Fruit fly (Drosophila melanogaster) whole organism, wandering third instar larva: ENCODE data around the gene RpS7.

Experiments used
- Abd-B ChIP-seq: fragments of >200 bp; optimal IDR thresholded peaks from 2 replicates; lab custom pipeline; 2017; ENCODE audit warnings: missing biosample characterization, missing genetic modification characterization
- CG32264 ChIP-seq: fragments of 200-800 bp; sonication (Bioruptor generic); optimal IDR thresholded peaks from 2 replicates; lab custom pipeline; 2016; ENCODE audit warnings: missing biosample characterization, missing genetic modification characterization
- CG9705 ChIP-seq: fragments of 200-800 bp; sonication (Bioruptor generic); optimal IDR thresholded peaks from 2 replicates; lab custom pipeline; 2018; ENCODE audit warnings: missing biosample characterization, mild to moderate bottlenecking, missing genetic modification characterization
- CrebA ChIP-seq: fragments of 200-800 bp; sonication (Bioruptor generic); optimal IDR thresholded peaks from 2 replicates; lab custom pipeline; 2016; ENCODE audit warnings: missing biosample characterization, mild to moderate bottlenecking, missing genetic modification characterization, borderline replicate concordance
- Dif ChIP-seq: fragments of 200-275, 200-300 bp; sonication (Bioruptor generic); optimal IDR thresholded peaks from 2 replicates; lab custom pipeline; 2018; ENCODE audit warnings: missing biosample characterization, missing genetic modification characterization; ENCODE audit not compliant: partially characterized antibody
- HLH106 ChIP-seq: fragments of 200-800 bp; optimal IDR thresholded peaks from 3 replicates; lab custom pipeline; 2019; ENCODE audit warnings: missing biosample characterization, mild to moderate bottlenecking, missing genetic modification characterization, moderate library complexity
- Hr78 ChIP-seq: fragments of >200 bp; optimal IDR thresholded peaks from 2 replicates; lab custom pipeline; 2017; ENCODE audit warnings: missing biosample characterization, missing genetic modification characterization
- Hr83 ChIP-seq: fragments of 200-300 bp; sonication (Bioruptor generic); optimal IDR thresholded peaks from 2 replicates; lab custom pipeline; 2016; ENCODE audit warnings: missing biosample characterization, mild to moderate bottlenecking, missing genetic modification characterization, moderate library complexity; ENCODE audit not compliant: poor library complexity, severe bottlenecking
- Jra ChIP-seq: sonication (Bioruptor generic); optimal IDR thresholded peaks from 2 replicates; lab custom pipeline; 2016; ENCODE audit warnings: missing biosample characterization, missing genetic modification characterization
- Mio ChIP-seq: sonication (Bioruptor generic); optimal IDR thresholded peaks from 2 replicates; lab custom pipeline; 2016; ENCODE audit warnings: missing biosample characterization, missing genetic modification characterization
- Myc ChIP-seq: fragments of >200 bp; optimal IDR thresholded peaks from 2 replicates; lab custom pipeline; 2017
- N ChIP-seq: fragments of >200 bp; optimal IDR thresholded peaks from 2 replicates; lab custom pipeline; 2018; ENCODE audit warnings: missing biosample characterization, missing external identifiers, missing genetic modification characterization
- OdsH ChIP-seq: fragments of 200-800 bp; sonication (Bioruptor generic); optimal IDR thresholded peaks from 2 replicates; lab custom pipeline; 2016; ENCODE audit warnings: missing biosample characterization, mild to moderate bottlenecking, missing genetic modification characterization
- Rel ChIP-seq, 2 experiments: fragments of 200-800 bp; sonication (Bioruptor generic) in 1 of 2; optimal IDR thresholded peaks; 2 replicates in 1 of 2; 3 replicates in 1 of 2; lab custom pipeline; 2016 to 2019; ENCODE audit warnings: mild to moderate bottlenecking in 2 of 2, missing biosample characterization in 2 of 2, missing genetic modification characterization in 2 of 2, moderate library complexity in 1 of 2
- Vsx2 ChIP-seq: fragments of 200-300, 225-300 bp; sonication (Bioruptor generic); optimal IDR thresholded peaks from 2 replicates; lab custom pipeline; 2018; ENCODE audit warnings: missing biosample characterization, missing genetic modification characterization; ENCODE audit not compliant: partially characterized antibody
- br ChIP-seq: fragments of 200-800 bp; sonication (Bioruptor generic); optimal IDR thresholded peaks from 2 replicates; lab custom pipeline; 2016; ENCODE audit warnings: missing biosample characterization, missing genetic modification characterization
- brk ChIP-seq: fragments of 200-800 bp; sonication (Bioruptor generic); optimal IDR thresholded peaks from 2 replicates; lab custom pipeline; 2016; ENCODE audit warnings: missing biosample characterization, mild to moderate bottlenecking, missing genetic modification characterization
- dl ChIP-seq, 2 experiments: fragments of 175-275, 200-275 bp in 1 of 2; fragments of 200-275 bp in 1 of 2; sonication (Bioruptor generic); optimal IDR thresholded peaks; lab custom pipeline; 2018; ENCODE audit warnings: mild to moderate bottlenecking in 2 of 2, missing biosample characterization in 2 of 2, missing genetic modification characterization in 2 of 2, moderate library complexity in 2 of 2; ENCODE audit not compliant: partially characterized antibody in 2 of 2, insufficient read depth in 1 of 2
- dmrt93B ChIP-seq: fragments of 200-800 bp; sonication (Bioruptor generic); optimal IDR thresholded peaks from 2 replicates; lab custom pipeline; 2018; ENCODE audit warnings: missing biosample characterization, mild to moderate bottlenecking, missing genetic modification characterization
- dsf ChIP-seq: sonication (Bioruptor generic); optimal IDR thresholded peaks from 2 replicates; lab custom pipeline; 2016; ENCODE audit warnings: missing biosample characterization, missing genetic modification characterization, borderline replicate concordance
- foxo ChIP-seq, 2 experiments: fragments of 200-800 bp; sonication (Bioruptor generic); optimal IDR thresholded peaks; 2 replicates in 1 of 2; 3 replicates in 1 of 2; lab custom pipeline; 2016 to 2017; ENCODE audit warnings: missing biosample characterization in 2 of 2, missing genetic modification characterization in 2 of 2
- fru ChIP-seq: fragments of 200-800 bp; sonication (Bioruptor generic); optimal IDR thresholded peaks from 3 replicates; lab custom pipeline; 2016; ENCODE audit warnings: missing biosample characterization, mild to moderate bottlenecking, missing genetic modification characterization
- jim ChIP-seq: fragments of 175-275, 200-325 bp; sonication (Bioruptor generic); optimal IDR thresholded peaks from 2 replicates; lab custom pipeline; 2016; ENCODE audit warnings: missing biosample characterization, mild to moderate bottlenecking, missing genetic modification characterization
- pan ChIP-seq: fragments of >200 bp; optimal IDR thresholded peaks from 2 replicates; lab custom pipeline; 2017
- psq ChIP-seq: fragments of 200-800 bp; sonication (Bioruptor generic); optimal IDR thresholded peaks from 3 replicates; lab custom pipeline; 2017; ENCODE audit warnings: missing biosample characterization, mild to moderate bottlenecking, missing genetic modification characterization, moderate library complexity
- rgr ChIP-seq: fragments of 200-800 bp; sonication (Bioruptor generic); optimal IDR thresholded peaks from 3 replicates; lab custom pipeline; 2016; ENCODE audit warnings: missing biosample characterization, mild to moderate bottlenecking, missing genetic modification characterization
- sv ChIP-seq: fragments of 200-800 bp; sonication (Bioruptor generic); optimal IDR thresholded peaks from 3 replicates; lab custom pipeline; 2016; ENCODE audit warnings: missing biosample characterization, missing genetic modification characterization
- usp ChIP-seq: fragments of >200 bp; optimal IDR thresholded peaks from 2 replicates; lab custom pipeline; 2017; ENCODE audit warnings: missing biosample characterization, missing genetic modification characterization
- woc ChIP-seq: sonication (Bioruptor generic); optimal IDR thresholded peaks from 2 replicates; lab custom pipeline; 2016; ENCODE audit warnings: missing biosample characterization, mild to moderate bottlenecking, missing genetic modification characterization

RpS7 gene

DNA sequence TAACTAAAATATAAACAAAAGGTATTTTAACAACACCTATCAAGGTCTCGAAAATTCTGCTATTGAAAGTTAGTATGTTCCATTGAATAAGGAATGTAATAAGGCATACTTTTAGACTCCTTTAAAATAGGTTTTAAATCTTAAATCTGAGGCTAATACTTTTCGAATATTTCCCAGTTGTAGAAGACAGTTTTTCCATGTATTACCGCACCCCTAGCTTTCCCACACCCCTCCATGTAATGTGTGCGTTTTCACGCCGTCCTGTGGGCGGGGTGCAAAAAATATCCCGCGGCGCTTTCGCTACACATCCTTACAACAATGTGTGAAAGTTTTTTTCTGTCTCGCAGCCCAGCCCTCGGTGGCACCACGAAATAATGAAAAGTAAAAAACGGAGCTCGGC is 15.8 kb upstream of the RpS7 start:
- TF ChIP-seq foxo (GFP tag; optimal IDR thresholded peaks at IDR 0.05; lab: Kevin White, UChicago) (peak in 1 of 2 experiments; percentile 9), Jra (GFP tag; lab: Kevin White, UChicago) (no peak), Myc (lab: Kevin White, UChicago) (no peak)

DNA sequence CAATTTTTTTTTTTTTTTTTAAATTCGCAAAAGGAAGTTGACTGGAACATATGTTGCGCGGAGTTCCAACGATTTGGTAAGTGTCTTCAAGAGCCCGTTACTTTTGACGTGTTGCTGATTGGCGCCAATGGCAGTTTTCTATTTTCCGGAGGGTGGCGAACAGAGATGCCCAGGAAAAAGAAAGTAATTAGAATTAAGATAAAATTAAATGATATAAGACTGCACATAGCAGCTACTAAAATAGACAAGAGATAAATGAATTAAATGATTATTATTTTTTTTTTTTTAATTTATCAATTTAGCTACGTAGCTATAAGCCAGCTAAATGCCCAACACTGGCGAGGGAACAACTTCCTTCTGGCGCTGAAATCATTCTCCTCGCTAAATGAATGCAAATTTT is 13.4 kb upstream of the RpS7 start:
- TF ChIP-seq foxo (GFP tag; optimal IDR thresholded peaks at IDR 0.05; lab: Kevin White, UChicago) (no peak), Myc (lab: Kevin White, UChicago) (no peak), woc (GFP tag; lab: Kevin White, UChicago) (no peak), Hr83 (GFP tag; lab: Kevin White, UChicago) (no peak), sv (GFP tag; lab: Kevin White, UChicago) (no peak), pan (no peak), HLH106 (tag; lab: Kevin White, UChicago) (no peak), psq (no peak), Jra (GFP tag; lab: Kevin White, UChicago) (no peak), Hr78 (GFP tag; lab: Kevin White, UChicago) (no peak), dmrt93B (GFP tag; lab: Kevin White, UChicago) (no peak), CG32264 (no peak), Mio (no peak), Dif (GFP tag; lab: Kevin White, UChicago) (no peak), fru (GFP tag; lab: Kevin White, UChicago) (no peak)

DNA sequence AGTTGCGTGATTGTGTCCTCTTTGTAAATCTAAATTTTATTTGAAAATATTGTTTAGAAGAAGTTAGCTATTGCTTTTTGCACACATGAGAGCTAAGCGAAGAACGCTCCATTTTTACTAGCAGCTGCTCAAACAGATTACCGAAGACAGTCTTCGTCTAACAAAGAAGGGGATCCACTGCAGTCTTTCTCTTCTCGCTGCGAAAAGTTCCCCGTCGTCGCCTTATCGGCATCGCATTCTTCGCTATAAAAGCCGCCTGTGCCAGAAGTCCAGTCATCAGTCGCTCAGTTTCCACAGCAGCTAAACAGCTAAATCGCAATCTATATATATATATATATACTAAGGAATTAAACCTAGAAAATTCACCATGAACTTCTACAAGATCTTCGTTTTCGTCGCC is 7.4 kb upstream of the RpS7 start, which contains the start of gene CecC:
Gene CecC, plus strand, starts transcription at position 275 of the 400 bp plus-strand sequence.
- no peak for TF ChIP-seq Rel (GFP tag; optimal IDR thresholded peaks at IDR 0.05; lab: Kevin White, UChicago)
- TF ChIP-seq Rel (tag; optimal IDR thresholded peaks at IDR 0.05; lab: Kevin White, UChicago): peak; percentile 91
- TF ChIP-seq OdsH (GFP tag; lab: Kevin White, UChicago): no peak
- no peak for TF ChIP-seq Abd-B (GFP tag; lab: Kevin White, UChicago)

DNA sequence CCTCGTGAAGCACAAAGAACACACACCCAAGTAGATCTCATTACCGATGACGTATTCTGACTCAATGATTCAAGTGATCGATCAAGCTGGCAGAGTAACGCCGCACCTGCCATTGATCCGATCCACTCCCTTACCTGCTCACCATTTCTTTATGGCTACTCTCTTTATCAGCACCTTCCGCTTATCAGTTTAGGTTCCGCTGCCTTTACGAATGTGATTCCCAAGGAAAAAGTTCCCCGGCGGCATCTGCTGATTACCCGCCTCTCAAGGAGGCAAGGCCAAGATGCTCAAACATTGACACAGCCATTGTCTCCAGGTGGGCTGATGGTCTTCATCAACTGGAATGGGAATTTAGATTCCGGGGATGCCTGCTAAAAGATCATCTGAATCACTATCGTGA is 6.2 kb upstream of the RpS7 start:
- no peak for TF ChIP-seq rgr (GFP tag; lab: Kevin White, UChicago)
- TF ChIP-seq Rel (GFP tag; optimal IDR thresholded peaks at IDR 0.05; lab: Kevin White, UChicago): no peak
- peak; percentile 97 for TF ChIP-seq Rel (tag; optimal IDR thresholded peaks at IDR 0.05; lab: Kevin White, UChicago)

DNA sequence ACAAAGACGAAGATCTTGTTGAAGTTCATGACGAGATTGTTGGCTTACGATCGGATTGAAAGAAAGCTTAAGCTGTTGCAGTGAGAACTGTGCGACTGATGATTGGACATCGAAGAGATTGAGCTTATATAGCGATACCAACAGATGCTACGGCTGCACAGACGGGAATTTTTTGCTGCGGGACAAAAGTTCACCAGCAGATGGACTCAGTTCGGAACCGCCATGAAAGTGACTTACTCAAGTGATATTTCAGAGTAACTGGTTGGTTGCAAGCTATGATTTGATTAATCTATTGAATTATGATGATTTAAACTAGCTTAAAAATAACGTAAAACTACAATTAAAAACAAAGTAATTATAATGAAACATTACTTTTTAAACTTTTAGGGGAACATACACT is 4.9 kb upstream of the RpS7 start, which contains the start of gene CecB:
Gene CecB, minus strand, starts transcription at position 101 of the 400 bp plus-strand sequence.
- no peak for TF ChIP-seq HLH106 (tag; lab: Kevin White, UChicago)
- TF ChIP-seq CG32264: no peak
- no peak for TF ChIP-seq dsf (GFP tag; lab: Kevin White, UChicago)
- TF ChIP-seq Rel (GFP tag; optimal IDR thresholded peaks at IDR 0.05; lab: Kevin White, UChicago): no peak
- peak; percentile 1 for TF ChIP-seq Rel (tag; optimal IDR thresholded peaks at IDR 0.05; lab: Kevin White, UChicago)
- TF ChIP-seq brk (GFP tag; lab: Kevin White, UChicago): no peak
- no peak for TF ChIP-seq woc (GFP tag; lab: Kevin White, UChicago)
- TF ChIP-seq, all 38 proteins: peak for 1

DNA sequence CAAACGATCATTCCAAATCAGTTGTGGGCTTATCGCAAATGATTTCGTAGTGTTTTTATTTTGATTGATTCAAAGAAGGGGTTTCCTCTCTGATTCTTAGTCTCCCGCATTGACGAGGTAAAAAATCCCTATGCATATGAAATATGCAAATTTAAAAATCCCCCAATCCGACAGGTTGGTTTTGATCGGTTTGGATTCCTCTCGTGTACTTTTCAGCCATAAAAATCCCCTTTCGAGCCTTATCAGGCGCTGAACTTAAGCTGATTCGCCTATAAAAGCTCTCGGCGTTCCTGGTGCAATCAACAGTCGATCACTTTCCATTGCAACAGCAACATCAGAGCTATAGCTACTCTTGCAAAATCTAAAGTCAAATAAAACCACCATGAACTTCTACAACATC is 3.0 kb upstream of the RpS7 start, which contains the start of gene CecA2:
Gene CecA2, plus strand, starts transcription at position 301 of the 400 bp plus-strand sequence.
- TF ChIP-seq Mio (no peak), brk (GFP tag; lab: Kevin White, UChicago) (no peak), usp (GFP tag; lab: Kevin White, UChicago) (no peak), Rel (GFP tag; optimal IDR thresholded peaks at IDR 0.05; lab: Kevin White, UChicago) (no peak), Rel (tag; optimal IDR thresholded peaks at IDR 0.05; lab: Kevin White, UChicago) (peak; percentile 72)

DNA sequence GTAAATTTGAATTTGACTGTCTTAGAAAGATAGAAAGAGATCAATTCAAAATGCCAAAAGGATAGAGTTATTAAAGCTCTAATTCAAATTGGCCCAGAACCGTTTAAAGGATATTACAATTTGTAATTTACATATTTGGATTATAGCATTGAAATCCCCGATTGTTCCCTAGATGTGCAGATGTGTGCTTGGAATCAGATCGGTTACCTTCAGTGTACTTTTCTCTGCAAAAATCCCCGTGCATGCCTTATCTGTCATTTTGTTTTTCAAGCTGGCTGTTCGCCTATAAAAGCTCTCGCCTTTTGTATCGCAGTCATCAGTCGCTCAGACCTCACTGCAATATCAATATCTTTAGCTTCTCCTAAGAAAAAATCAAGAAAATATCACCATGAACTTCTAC is 1.7 kb upstream of the RpS7 start, which contains the start of gene CecA1:
Gene CecA1, plus strand, starts transcription at position 315 of the 400 bp plus-strand sequence.
- TF ChIP-seq Rel (GFP tag; optimal IDR thresholded peaks at IDR 0.05; lab: Kevin White, UChicago): no peak
- peak; percentile 91 for TF ChIP-seq Rel (tag; optimal IDR thresholded peaks at IDR 0.05; lab: Kevin White, UChicago)
- TF ChIP-seq N (GFP tag; lab: Kevin White, UChicago): no peak
- TF ChIP-seq jim: no peak
- TF ChIP-seq Abd-B (GFP tag; lab: Kevin White, UChicago): no peak

DNA sequence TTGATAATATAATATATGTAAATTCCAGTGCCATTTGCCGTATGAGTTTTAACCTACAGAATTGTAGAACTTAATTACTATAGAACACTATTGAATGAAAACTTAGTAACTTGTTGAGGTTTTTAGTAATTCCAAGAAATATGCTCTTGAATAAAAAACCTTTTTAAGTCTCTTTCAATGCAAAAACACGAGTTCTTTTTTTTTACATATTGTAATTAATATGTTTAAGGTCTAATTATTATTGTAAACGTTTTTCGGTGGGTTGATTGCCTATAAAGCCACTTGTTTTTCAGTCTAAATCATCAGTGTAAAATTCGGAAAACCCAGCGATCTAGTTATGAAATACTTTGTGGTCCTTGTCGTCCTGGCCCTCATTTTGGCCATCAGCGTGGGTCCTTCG is 828 bp upstream of the RpS7 start, which contains the start of gene Anp:
Gene Anp, plus strand, starts transcription at position 301 of the 400 bp plus-strand sequence.
- TF ChIP-seq Hr83 (GFP tag; lab: Kevin White, UChicago) (no peak), CrebA (GFP tag; lab: Kevin White, UChicago) (no peak), Abd-B (GFP tag; lab: Kevin White, UChicago) (no peak), dl (GFP tag; optimal IDR thresholded peaks at IDR 0.05; lab: Kevin White, UChicago; ENCODE audit: insufficient read depth in 1 of 2, partially characterized antibody in 2 of 2) (no peak), Myc (lab: Kevin White, UChicago) (no peak), foxo (GFP tag; optimal IDR thresholded peaks at IDR 0.05; lab: Kevin White, UChicago) (no peak), CG9705 (no peak), Mio (no peak), brk (GFP tag; lab: Kevin White, UChicago) (no peak), br (GFP tag; lab: Kevin White, UChicago) (no peak), Jra (GFP tag; lab: Kevin White, UChicago) (no peak), Dif (GFP tag; lab: Kevin White, UChicago) (no peak), Hr78 (GFP tag; lab: Kevin White, UChicago) (no peak), jim (no peak), fru (GFP tag; lab: Kevin White, UChicago) (no peak), pan (no peak), sv (GFP tag; lab: Kevin White, UChicago) (no peak), Vsx2 (GFP tag; lab: Kevin White, UChicago) (no peak)
- TF ChIP-seq, all 38 proteins: peak for 0
